Fruit fly (Drosophila melanogaster): ENCODE measurements around the gene Cyp6d5.
A peak's percentile ranks its signal among the peaks of the same experiment; 100 is the strongest.

Gene Cyp6d5

dm6 chr3R:14012478-14013146 is 16.4 kb upstream of the Cyp6d5 start (continued):
- peak; percentile 91 for TF ChIP-seq Fer3 (tag; optimal IDR thresholded peaks at IDR 0.05)
- peak; percentile 93 for TF ChIP-seq dati (GFP tag; IDR thresholded peaks at IDR 0.05)
- TF ChIP-seq danr (GFP tag; IDR thresholded peaks at IDR 0.05) = peak; percentile 89
- TF ChIP-seq CG5953 (GFP tag; IDR thresholded peaks at IDR 0.05) = peak; percentile 86
- TF ChIP-seq Awh (GFP tag; IDR thresholded peaks at IDR 0.05) = peak; percentile 96
- TF ChIP-seq B-H2 (GFP tag; optimal IDR thresholded peaks at IDR 0.05) = no peak
- peak; percentile 96 for TF ChIP-seq ind (GFP tag; optimal IDR thresholded peaks at IDR 0.05)
- peak; percentile 98 for TF ChIP-seq zfh1 (GFP tag; IDR thresholded peaks at IDR 0.05)
- peak; percentile 58 for TF ChIP-seq CG1529 (GFP tag; optimal IDR thresholded peaks at IDR 0.05)
- peak; percentile 94 for TF ChIP-seq ranshi (GFP tag; IDR thresholded peaks at IDR 0.05)
- peak; percentile 81 for TF ChIP-seq lbe (GFP tag; optimal IDR thresholded peaks at IDR 0.05)
- no peak for TF ChIP-seq fd102C (GFP tag; optimal IDR thresholded peaks at IDR 0.05)
- peak; percentile 33 for TF ChIP-seq Kr (GFP tag; optimal IDR thresholded peaks at IDR 0.05)
- peak; percentile 63 for TF ChIP-seq oc (tag; optimal IDR thresholded peaks at IDR 0.05)
- TF ChIP-seq CG17568 (GFP tag; optimal IDR thresholded peaks at IDR 0.05) = peak; percentile 47
- no peak for TF ChIP-seq Hr39 (optimal IDR thresholded peaks at IDR 0.05)
- peak; percentile 93 for TF ChIP-seq bcd (GFP tag; optimal IDR thresholded peaks at IDR 0.05)
- TF ChIP-seq gem (tag; optimal IDR thresholded peaks at IDR 0.05) = peak; percentile 89

dm6 chr3R:14013827-14014488 is 15.1 kb upstream of the Cyp6d5 start:
- TF ChIP-seq CG14710 (tag; optimal IDR thresholded peaks at IDR 0.05) = peak; percentile 20
- TF ChIP-seq E2f2 (GFP tag; IDR thresholded peaks at IDR 0.05) = peak; percentile 11; the same call in 1 of the 2 replicates
- peak; percentile 32 for TF ChIP-seq nerfin-1 (tag; optimal IDR thresholded peaks at IDR 0.05)
- TF ChIP-seq CG31441 (GFP tag; IDR thresholded peaks at IDR 0.05) = 0 out of 2 replicates have a peak, but pooled peaks have one; percentile 20
- TF ChIP-seq Nf-YC (tag; optimal IDR thresholded peaks at IDR 0.05) = peak; percentile 1
- TF ChIP-seq Asciz (GFP tag; optimal IDR thresholded peaks at IDR 0.05) = peak; percentile 7
- TF ChIP-seq pfk (GFP tag; optimal IDR thresholded peaks at IDR 0.05) = peak; percentile 87
- TF ChIP-seq gem (tag; optimal IDR thresholded peaks at IDR 0.05) = peak; percentile 39
- TF ChIP-seq CG4360 (GFP tag; IDR thresholded peaks at IDR 0.05) = peak; percentile 89
- TF ChIP-seq sr (GFP tag; IDR thresholded peaks at IDR 0.05) = no peak
- peak; percentile 12 for TF ChIP-seq CG15696 (tag; optimal IDR thresholded peaks at IDR 0.05)
- no peak; the same call in 2 of the 3 replicates for TF ChIP-seq CG11695 (GFP tag; IDR thresholded peaks at IDR 0.05)
- no peak for TF ChIP-seq CG8290 (GFP tag; optimal IDR thresholded peaks at IDR 0.05)
- peak in 1 of 2 experiments; percentile 32 for TF ChIP-seq CG8290 (tag; optimal IDR thresholded peaks at IDR 0.05)
- peak; percentile 3 for TF ChIP-seq CG6683 (GFP tag; optimal IDR thresholded peaks at IDR 0.05)
- peak; percentile 9 for TF ChIP-seq Oli (tag; optimal IDR thresholded peaks at IDR 0.05)
- TF ChIP-seq Med (GFP tag) = peak; percentile 44
- TF ChIP-seq abd-A (tag; optimal IDR thresholded peaks at IDR 0.05) = peak; percentile 70
- peak; percentile 36 for TF ChIP-seq CG7839 (tag; optimal IDR thresholded peaks at IDR 0.05)
- TF ChIP-seq CG13123 (GFP tag; optimal IDR thresholded peaks at IDR 0.05) = no peak
- TF ChIP-seq CG11504 (tag; optimal IDR thresholded peaks at IDR 0.05) = peak; percentile 58
- no peak for TF ChIP-seq Eip74EF (GFP tag; optimal IDR thresholded peaks at IDR 0.05)
- no peak for TF ChIP-seq CG6854 (GFP tag; optimal IDR thresholded peaks at IDR 0.05)
- 0 out of 3 replicates have a peak, but pooled peaks have one; percentile 19 for TF ChIP-seq dysf (GFP tag; IDR thresholded peaks at IDR 0.05)
- peak; percentile 78 for TF ChIP-seq CG13894 (tag; optimal IDR thresholded peaks at IDR 0.05)
- TF ChIP-seq Adf1 (GFP tag; IDR thresholded peaks at IDR 0.05) = peak; percentile 7; the same call in 1 of the 2 replicates
- peak; percentile 87 for TF ChIP-seq ftz-f1 (GFP tag; optimal IDR thresholded peaks at IDR 0.05)
- no peak for TF ChIP-seq CG5953 (GFP tag; IDR thresholded peaks at IDR 0.05)
- peak; percentile 16 for TF ChIP-seq Sox100B (GFP tag; optimal IDR thresholded peaks at IDR 0.05)
- peak; percentile 16 for TF ChIP-seq grau (tag; optimal IDR thresholded peaks at IDR 0.05)
- TF ChIP-seq CG5180 (GFP tag; optimal IDR thresholded peaks at IDR 0.05) = peak; percentile 9
- TF ChIP-seq gsb (GFP tag; IDR thresholded peaks at IDR 0.05) = 0 out of 2 replicates have a peak, but pooled peaks have one; percentile 10

All from whole organism, embryonic.